Fruit fly (Drosophila melanogaster): ENCODE measurements around the gene CG6511.

CG6511 gene

dm6 chr3L:8721145-8721544, at the start of gene CG6511, which contains the start of gene CG32022:
CG6511 (plus strand) TSS chr3L:8721324.
CG32022 (minus strand) TSS chr3L:8721272.
- peak; percentile 99 for TF ChIP-seq CG10631 (GFP tag; optimal IDR thresholded peaks at IDR 0.05)
- TF ChIP-seq CG1621 (tag; optimal IDR thresholded peaks at IDR 0.05) = peak; percentile 94
- TF ChIP-seq Sox102F (GFP tag; optimal IDR thresholded peaks at IDR 0.05) = peak; percentile 97
- TF ChIP-seq CG31627 (GFP tag; optimal IDR thresholded peaks at IDR 0.05) = peak; percentile 99
- TF ChIP-seq CG16779 (tag; optimal IDR thresholded peaks at IDR 0.05) = peak; percentile 91
- peak; percentile 95 for TF ChIP-seq CG6276 (GFP tag; optimal IDR thresholded peaks at IDR 0.05)
- TF ChIP-seq Eip75B (GFP tag; optimal IDR thresholded peaks at IDR 0.05) = peak; percentile 98
- peak; percentile 88 to 95 for TF ChIP-seq ss (GFP tag; optimal IDR thresholded peaks at IDR 0.05)
- peak; percentile 99 for TF ChIP-seq Eip78C (GFP tag)
- peak; percentile 96 for TF ChIP-seq CG6854 (GFP tag; optimal IDR thresholded peaks at IDR 0.05)
- peak; percentile 96 for TF ChIP-seq CG8119 (GFP tag; IDR thresholded peaks at IDR 0.05)
- peak; percentile 99 for TF ChIP-seq esn (GFP tag; optimal IDR thresholded peaks at IDR 0.05)
- peak; percentile 97 for TF ChIP-seq Smox (GFP tag; optimal IDR thresholded peaks at IDR 0.05)
- peak; percentile 98 for TF ChIP-seq dac (GFP tag; optimal IDR thresholded peaks at IDR 0.05)
- peak; percentile 95 for TF ChIP-seq CG6163 (GFP tag; IDR thresholded peaks at IDR 0.05)
- TF ChIP-seq Sox14 (GFP tag; optimal IDR thresholded peaks at IDR 0.05) = peak; percentile 99
- peak; percentile 99 for TF ChIP-seq CG4318 (GFP tag; optimal IDR thresholded peaks at IDR 0.05)
- TF ChIP-seq Eip93F (GFP tag; optimal IDR thresholded peaks at IDR 0.05) = peak; percentile 81
- peak; percentile 95 for TF ChIP-seq dsx (GFP tag; optimal IDR thresholded peaks at IDR 0.05; ENCODE audit: poor library complexity, severe bottlenecking)
- peak; percentile 98 for TF ChIP-seq CG34406 (GFP tag; optimal IDR thresholded peaks at IDR 0.05)
- peak; percentile 96 for TF ChIP-seq eg (GFP tag; IDR thresholded peaks at IDR 0.05)
- TF ChIP-seq Sox15 (GFP tag; optimal IDR thresholded peaks at IDR 0.05) = peak; percentile 99
- TF ChIP-seq cyc (GFP tag; optimal IDR thresholded peaks at IDR 0.05) = peak; percentile 99
- peak; percentile 91 for TF ChIP-seq Blimp-1 (GFP tag; optimal IDR thresholded peaks at IDR 0.05)
- TF ChIP-seq Hr38 (GFP tag; optimal IDR thresholded peaks at IDR 0.05) = peak; percentile 82
- peak; percentile 96 for TF ChIP-seq net (GFP tag; optimal IDR thresholded peaks at IDR 0.05)
- peak; percentile 95 for TF ChIP-seq CG6808 (GFP tag; optimal IDR thresholded peaks at IDR 0.05)
- peak; percentile 96 for TF ChIP-seq salr (GFP tag; optimal IDR thresholded peaks at IDR 0.05)
- peak; percentile 99 for TF ChIP-seq Hr4 (GFP tag; optimal IDR thresholded peaks at IDR 0.05)
- peak; percentile 95 for TF ChIP-seq Lpt (GFP tag; optimal IDR thresholded peaks at IDR 0.05)
- peak; percentile 98 for TF ChIP-seq CG11902 (GFP tag; optimal IDR thresholded peaks at IDR 0.05)
- peak; percentile 97 for TF ChIP-seq CG6792 (GFP tag; optimal IDR thresholded peaks at IDR 0.05)
- peak; percentile 99 for TF ChIP-seq OdsH (GFP tag; optimal IDR thresholded peaks at IDR 0.05)
- peak; percentile 99 for TF ChIP-seq lz (GFP tag; optimal IDR thresholded peaks at IDR 0.05)
- peak; percentile 99 for TF ChIP-seq CG32006 (GFP tag; optimal IDR thresholded peaks at IDR 0.05)
- TF ChIP-seq CG10669 (GFP tag; optimal IDR thresholded peaks at IDR 0.05) = peak; percentile 98
- peak; percentile 96 for TF ChIP-seq CG8319 (GFP tag; optimal IDR thresholded peaks at IDR 0.05)
- peak; percentile 97 for TF ChIP-seq CG8632 (GFP tag; optimal IDR thresholded peaks at IDR 0.05)
- TF ChIP-seq pdm3 (GFP tag; optimal IDR thresholded peaks at IDR 0.05) = peak; percentile 99
- peak; percentile 99 for TF ChIP-seq acj6 (GFP tag; optimal IDR thresholded peaks at IDR 0.05)
- peak; percentile 95 for TF ChIP-seq CG15336 (GFP tag; IDR thresholded peaks at IDR 0.05)
- peak; percentile 96 for TF ChIP-seq Gug (GFP tag; IDR thresholded peaks at IDR 0.05)
- peak; percentile 97 for TF ChIP-seq CG3919 (GFP tag; optimal IDR thresholded peaks at IDR 0.05)
- peak; percentile 99 for TF ChIP-seq CG3032 (tag; optimal IDR thresholded peaks at IDR 0.05)
- peak; percentile 89 for TF ChIP-seq CG9139 (GFP tag; optimal IDR thresholded peaks at IDR 0.05)
- TF ChIP-seq Ets96B (tag; optimal IDR thresholded peaks at IDR 0.05) = peak; percentile 97
- no peak for TF ChIP-seq fkh (GFP tag; optimal IDR thresholded peaks at IDR 0.05)
- TF ChIP-seq Ets21C (GFP tag; optimal IDR thresholded peaks at IDR 0.05) = peak; percentile 98
- peak; percentile 97 for TF ChIP-seq CG11762 (GFP tag; optimal IDR thresholded peaks at IDR 0.05; ENCODE audit: insufficient read depth)
- TF ChIP-seq topi (GFP tag; optimal IDR thresholded peaks at IDR 0.05) = peak; percentile 98
- peak; percentile 99 for TF ChIP-seq Hr39 (GFP tag; optimal IDR thresholded peaks at IDR 0.05)
- peak; percentile 97 for TF ChIP-seq achi (GFP tag; optimal IDR thresholded peaks at IDR 0.05)
